Fruit fly (Drosophila melanogaster) whole organism, embryonic: ENCODE data around the gene CG5793.

Experiments
- Abd-B ChIP-seq: fragments of 200-800 bp; sonication (Bioruptor generic); optimal IDR thresholded peaks from 2 replicates; lab custom pipeline; 2018; ENCODE audit warnings: missing biosample characterization, mild to moderate bottlenecking, missing genetic modification characterization, moderate library complexity
- CG10959 ChIP-seq: fragments of 200-800 bp; sonication (Bioruptor generic); IDR thresholded peaks from 2 replicates; pipeline ENCODE4 v1.3.6; 2022; ENCODE audit warnings: missing biosample characterization, missing genetic modification characterization
- CG10979 ChIP-seq: fragments of 200-800 bp; sonication (Bioruptor generic); optimal IDR thresholded peaks from 2 replicates; lab custom pipeline; 2018; ENCODE audit warnings: missing biosample characterization, mild to moderate bottlenecking, missing genetic modification characterization, moderate library complexity
- CG11695 ChIP-seq: fragments of 200-800 bp; sonication (Bioruptor generic); IDR thresholded peaks from 3 replicates; pipeline ENCODE4 v1.3.6; 2022; ENCODE audit warnings: missing biosample characterization, missing genetic modification characterization
- CG12155 ChIP-seq: fragments of 200-800 bp; sonication (Bioruptor generic); optimal IDR thresholded peaks from 3 replicates; lab custom pipeline; 2016; ENCODE audit warnings: missing biosample characterization, missing genetic modification characterization
- CG12659 ChIP-seq: fragments of 200-800 bp; sonication (Bioruptor generic); optimal IDR thresholded peaks from 3 replicates; lab custom pipeline; 2017; ENCODE audit warnings: mild to moderate bottlenecking, missing biosample characterization, missing genetic modification reagents, missing genetic modification characterization
- CG13296 ChIP-seq: fragments of 200-800 bp; sonication (Bioruptor generic); optimal IDR thresholded peaks from 3 replicates; lab custom pipeline; 2018; ENCODE audit warnings: missing biosample characterization, mild to moderate bottlenecking, missing genetic modification characterization
- CG16815 ChIP-seq: fragments of 200-800 bp; sonication (Bioruptor generic); optimal IDR thresholded peaks from 3 replicates; lab custom pipeline; 2017; ENCODE audit warnings: missing biosample characterization, mild to moderate bottlenecking, missing genetic modification characterization
- CG17328 ChIP-seq: fragments of 200-800 bp; sonication (Bioruptor generic); IDR thresholded peaks from 2 replicates; pipeline ENCODE4 v1.3.6; 2022; ENCODE audit warnings: missing biosample characterization, missing genetic modification characterization
- CG17359 ChIP-seq: fragments of 200-800 bp; sonication (Bioruptor generic); optimal IDR thresholded peaks from 3 replicates; lab custom pipeline; 2018; ENCODE audit warnings: missing biosample characterization, mild to moderate bottlenecking, missing genetic modification characterization, moderate library complexity
- CG1792 ChIP-seq: fragments of 200-800 bp; sonication (Bioruptor generic); optimal IDR thresholded peaks from 2 replicates; lab custom pipeline; 2016; ENCODE audit warnings: missing biosample characterization, missing genetic modification characterization
- CG30403 ChIP-seq: fragments of 200-800 bp; sonication (Bioruptor generic); optimal IDR thresholded peaks from 3 replicates; lab custom pipeline; 2016; ENCODE audit warnings: missing biosample characterization, missing genetic modification characterization
- CG3838 ChIP-seq: fragments of 200-800 bp; sonication (Bioruptor generic); optimal IDR thresholded peaks from 3 replicates; lab custom pipeline; 2016; ENCODE audit warnings: missing biosample characterization, missing genetic modification characterization
- CG5953 ChIP-seq: fragments of 200-800 bp; sonication (Bioruptor generic); IDR thresholded peaks from 2 replicates; pipeline ENCODE4 v1.3.6; 2022; ENCODE audit warnings: missing biosample characterization, missing genetic modification characterization
- CG8359 ChIP-seq: fragments of 200-800 bp; sonication (Bioruptor generic); optimal IDR thresholded peaks from 2 replicates; lab custom pipeline; 2017; ENCODE audit warnings: missing biosample characterization, mild to moderate bottlenecking, missing genetic modification characterization, borderline replicate concordance
- CG9932 ChIP-seq: fragments of 200-800 bp; sonication (Bioruptor generic); IDR thresholded peaks from 2 replicates; pipeline ENCODE4 v1.3.6; 2022; ENCODE audit warnings: missing biosample characterization, missing genetic modification characterization
- Deaf1 ChIP-seq: fragments of 200-800 bp; optimal IDR thresholded peaks from 3 replicates; lab custom pipeline; 2019; ENCODE audit warnings: missing biosample characterization, mild to moderate bottlenecking, missing genetic modification characterization, moderate library complexity
- Dek ChIP-seq: fragments of 200-800 bp; sonication (Bioruptor generic); optimal IDR thresholded peaks from 3 replicates; lab custom pipeline; 2019; ENCODE audit warnings: missing biosample characterization, mild to moderate bottlenecking, missing genetic modification characterization, moderate library complexity
- Ets65A ChIP-seq: fragments of 200-800 bp; sonication (Bioruptor generic); peaks from one replicate; lab custom pipeline; 2016; ENCODE audit warnings: missing biosample characterization, missing genetic modification characterization
- Fer1 ChIP-seq: fragments of 200-800 bp; sonication (Bioruptor generic); optimal IDR thresholded peaks from 2 replicates; lab custom pipeline; 2017; ENCODE audit warnings: missing biosample characterization, mild to moderate bottlenecking, missing genetic modification characterization
- Hr39 ChIP-seq: fragments of >200 bp; optimal IDR thresholded peaks from 2 replicates; lab custom pipeline; 2017
- MBD-R2 ChIP-seq: fragments of 200-800 bp; sonication (Bioruptor generic); IDR thresholded peaks from 2 replicates; pipeline ENCODE4 v1.3.6; 2022; ENCODE audit warnings: missing biosample characterization, missing genetic modification characterization
- Myb ChIP-seq: fragments of 200-800 bp; sonication (Bioruptor generic); optimal IDR thresholded peaks from 2 replicates; lab custom pipeline; 2016; ENCODE audit warnings: missing biosample characterization, missing genetic modification characterization
- Oaz ChIP-seq: fragments of 200-800 bp; sonication (Bioruptor generic); IDR thresholded peaks from 2 replicates; pipeline ENCODE4 v1.3.6; 2022; ENCODE audit warnings: missing biosample characterization, missing genetic modification characterization
- Scr ChIP-seq: fragments of 200-800 bp; sonication (Bioruptor generic); IDR thresholded peaks from 2 replicates; pipeline ENCODE4 v1.3.6; 2022; ENCODE audit warnings: missing biosample characterization, missing genetic modification characterization; ENCODE audit not compliant: partially characterized antibody
- Six4 ChIP-seq: fragments of 200-800 bp; sonication (Bioruptor generic); optimal IDR thresholded peaks from 2 replicates; lab custom pipeline; 2016; ENCODE audit warnings: missing biosample characterization, missing genetic modification characterization
- Trl ChIP-seq, 3 experiments: fragments of >200 bp in 2 of 3; fragments of 200-800 bp in 1 of 3; sonication (Bioruptor generic) in 1 of 3; optimal IDR thresholded peaks; 2 replicates in 1 of 3; 3 replicates in 2 of 3; lab custom pipeline; 2016 to 2017; ENCODE audit warnings: missing biosample characterization in 1 of 3, missing genetic modification characterization in 1 of 3
- Xrp1 ChIP-seq: fragments of 200-800 bp; sonication (Bioruptor generic); IDR thresholded peaks from 2 replicates; pipeline ENCODE4 v1.3.6; 2022; ENCODE audit warnings: missing biosample characterization, missing genetic modification characterization
- amos ChIP-seq: fragments of 200-800 bp; sonication (Bioruptor generic); IDR thresholded peaks from 2 replicates; pipeline ENCODE4 v1.3.6; 2022; ENCODE audit warnings: missing biosample characterization, missing genetic modification characterization; ENCODE audit not compliant: partially characterized antibody
- btn ChIP-seq: fragments of 200-800 bp; sonication (Bioruptor generic); optimal IDR thresholded peaks from 2 replicates; lab custom pipeline; 2016; ENCODE audit warnings: missing biosample characterization, missing genetic modification characterization
- cad ChIP-seq: fragments of >200 bp; optimal IDR thresholded peaks from 2 replicates; lab custom pipeline; 2017; ENCODE audit warnings: missing biosample characterization, missing genetic modification characterization
- caup ChIP-seq: fragments of 200-800 bp; sonication (Bioruptor generic); optimal IDR thresholded peaks from 3 replicates; lab custom pipeline; 2017; ENCODE audit warnings: missing biosample characterization, mild to moderate bottlenecking, missing genetic modification characterization, moderate library complexity; ENCODE audit not compliant: severe bottlenecking
- cg ChIP-seq: fragments of 200-800 bp; sonication (Bioruptor generic); optimal IDR thresholded peaks from 3 replicates; lab custom pipeline; 2019; ENCODE audit warnings: missing biosample characterization, mild to moderate bottlenecking, missing genetic modification characterization, moderate library complexity
- chm ChIP-seq: fragments of 200-800 bp; sonication (Bioruptor generic); IDR thresholded peaks from 2 replicates; pipeline ENCODE4 v1.3.6; 2022; ENCODE audit warnings: missing biosample characterization, missing genetic modification characterization
- ci ChIP-seq: fragments of 200-800 bp; sonication (Bioruptor generic); IDR thresholded peaks from 3 replicates; pipeline ENCODE4 v1.3.6; 2022; ENCODE audit warnings: missing biosample characterization, missing genetic modification characterization
- dan ChIP-seq: fragments of 200-800 bp; sonication (Bioruptor generic); IDR thresholded peaks from 2 replicates; pipeline ENCODE4 v1.3.6; 2022; ENCODE audit warnings: missing biosample characterization, missing genetic modification characterization
- emc ChIP-seq: fragments of 200-800 bp; sonication (Bioruptor generic); optimal IDR thresholded peaks from 2 replicates; lab custom pipeline; 2016; ENCODE audit warnings: missing biosample characterization, missing genetic modification characterization
- ham ChIP-seq: fragments of 200-800 bp; sonication (Bioruptor generic); IDR thresholded peaks from 2 replicates; pipeline ENCODE4 v1.3.6; 2022; ENCODE audit warnings: missing biosample characterization, missing genetic modification characterization
- jumu ChIP-seq: fragments of 200-800 bp; sonication (Bioruptor generic); optimal IDR thresholded peaks from 3 replicates; lab custom pipeline; 2016; ENCODE audit warnings: missing biosample characterization, missing genetic modification characterization
- knrl ChIP-seq: fragments of 200-800 bp; sonication (Bioruptor generic); IDR thresholded peaks from 3 replicates; pipeline ENCODE4 v1.3.6; 2022; ENCODE audit warnings: missing biosample characterization, missing genetic modification characterization; ENCODE audit not compliant: partially characterized antibody
- lmd ChIP-seq: fragments of 200-800 bp; sonication (Bioruptor generic); IDR thresholded peaks from 2 replicates; pipeline ENCODE4 v1.3.6; 2022; ENCODE audit warnings: missing biosample characterization, missing genetic modification characterization
- mam ChIP-seq: fragments of 200-800 bp; sonication (Bioruptor generic); optimal IDR thresholded peaks from 3 replicates; lab custom pipeline; 2016; ENCODE audit warnings: missing biosample characterization, missing genetic modification characterization
- nom ChIP-seq: fragments of 200-800 bp; sonication (Bioruptor generic); optimal IDR thresholded peaks from 2 replicates; lab custom pipeline; 2017; ENCODE audit warnings: missing biosample characterization, missing genetic modification characterization, mild to moderate bottlenecking, moderate library complexity, missing genetic modification reagents
- otp ChIP-seq: fragments of 200-800 bp; sonication (Bioruptor generic); IDR thresholded peaks from 3 replicates; pipeline ENCODE4, ENCODE4 v1.3.6; 2022; ENCODE audit warnings: missing biosample characterization, missing genetic modification characterization
- psq ChIP-seq: fragments of 200-800 bp; sonication (Bioruptor generic); optimal IDR thresholded peaks from 2 replicates; lab custom pipeline; 2017; ENCODE audit warnings: missing biosample characterization, missing genetic modification characterization
- shn ChIP-seq: fragments of 200-800 bp; sonication (Bioruptor generic); optimal IDR thresholded peaks from 3 replicates; lab custom pipeline; 2016; ENCODE audit warnings: missing biosample characterization, missing genetic modification characterization
- ssp ChIP-seq: fragments of 200-800 bp; sonication (Bioruptor generic); IDR thresholded peaks from 2 replicates; pipeline ENCODE4 v1.3.6; 2022; ENCODE audit warnings: missing biosample characterization, missing genetic modification characterization
- trem ChIP-seq: fragments of 200-800 bp; optimal IDR thresholded peaks from 3 replicates; lab custom pipeline; 2019; ENCODE audit warnings: missing biosample characterization, mild to moderate bottlenecking, missing genetic modification characterization, moderate library complexity
- trh ChIP-seq: fragments of 200-800 bp; sonication (Bioruptor generic); optimal IDR thresholded peaks from 2 replicates; lab custom pipeline; 2016; ENCODE audit warnings: missing biosample characterization, missing genetic modification characterization
- zen2 ChIP-seq: fragments of 200-800 bp; sonication (Bioruptor generic); IDR thresholded peaks from 3 replicates; pipeline ENCODE4 v1.3.6; 2022; ENCODE audit warnings: missing biosample characterization, missing genetic modification characterization; ENCODE audit not compliant: partially characterized antibody
- zfh2 ChIP-seq: fragments of 200-800 bp; sonication (Bioruptor generic); optimal IDR thresholded peaks from 2 replicates; lab custom pipeline; 2016; ENCODE audit warnings: missing biosample characterization, missing genetic modification characterization

CG5793 gene

DNA sequence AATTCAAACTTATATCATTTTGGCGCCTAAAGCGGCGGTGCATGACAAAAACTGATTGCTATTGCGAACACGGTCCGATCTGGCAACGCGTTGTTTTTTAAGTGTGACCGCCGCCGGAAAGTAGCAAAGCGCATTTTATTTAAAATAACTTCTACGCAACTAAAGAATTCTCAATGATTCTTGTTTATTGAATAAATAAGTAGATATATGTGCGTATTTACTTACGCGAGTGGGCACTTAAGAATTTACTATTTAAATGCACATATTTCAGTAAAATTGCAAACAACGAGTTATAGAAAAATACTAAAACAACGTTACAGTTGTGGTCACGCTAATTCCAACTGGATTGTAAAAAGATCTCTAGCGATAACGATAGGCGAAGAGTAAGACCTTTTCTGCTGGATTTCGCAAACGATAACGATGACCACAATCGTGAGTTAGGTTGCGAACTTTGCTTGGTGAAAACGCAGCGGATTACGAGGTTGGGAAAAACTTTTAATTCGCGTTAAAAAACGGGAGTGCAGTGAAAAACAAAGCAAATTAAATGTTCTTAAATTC lies 28.6 kb downstream of the CG5793 start (continued):
- TF ChIP-seq shn (no peak), CG30403 (GFP tag; lab: Kevin White, UChicago) (no peak), amos (GFP tag; lab: Robert Waterston, UW) (no peak; the same call in 1 of the 2 replicates), CG11695 (GFP tag; lab: Robert Waterston, UW) (no peak), Xrp1 (GFP tag; lab: Robert Waterston, UW) (0 out of 2 replicates have a peak, but pooled peaks have one; percentile 7), Fer1 (no peak), psq (GFP tag; lab: Kevin White, UChicago) (no peak), zen2 (GFP tag; lab: Robert Waterston, UW) (peak; percentile 39; the same call in 1 of the 3 replicates), CG12659 (GFP tag; lab: Kevin White, UChicago) (peak; percentile 53), Myb (peak; percentile 52), cg (GFP tag; lab: Kevin White, UChicago) (no peak), Deaf1 (no peak), mam (peak; percentile 12), CG5953 (GFP tag; lab: Robert Waterston, UW) (no peak), Dek (tag; lab: Kevin White, UChicago) (no peak), Six4 (GFP tag; lab: Kevin White, UChicago) (peak; percentile 0), CG17359 (tag; lab: Kevin White, UChicago) (no peak), CG9932 (GFP tag; lab: Robert Waterston, UW) (no peak), CG17328 (no peak), MBD-R2 (GFP tag; lab: Robert Waterston, UW) (0 out of 2 replicates have a peak, but pooled peaks have one; percentile 13), Hr39 (lab: Kevin White, UChicago) (no peak), Trl (optimal IDR thresholded peaks at IDR 0.05; lab: Kevin White, UChicago) (no peak), Trl (GFP tag; optimal IDR thresholded peaks at IDR 0.05; lab: Kevin White, UChicago) (peak; percentile 6), Abd-B (peak; percentile 24), cad (GFP tag; lab: Kevin White, UChicago) (no peak), zfh2 (GFP tag; lab: Kevin White, UChicago) (peak; percentile 29), trem (tag; lab: Kevin White, UChicago) (peak; percentile 19), CG3838 (GFP tag; lab: Kevin White, UChicago) (no peak), CG13296 (GFP tag; lab: Kevin White, UChicago) (no peak), CG10959 (GFP tag; lab: Robert Waterston, UW) (no peak), CG12155 (GFP tag; lab: Kevin White, UChicago) (peak; percentile 65), Ets65A (peak; percentile 25), knrl (peak; percentile 61; the same call in 2 of the 3 replicates), CG1792 (GFP tag; lab: Kevin White, UChicago) (no peak), ssp (GFP tag; lab: Robert Waterston, UW) (no peak), caup (no peak), emc (no peak), ci (GFP tag; lab: Robert Waterston, UW) (no peak), trh (no peak), nom (GFP tag; lab: Kevin White, UChicago) (no peak), jumu (GFP tag; lab: Kevin White, UChicago) (peak; percentile 19), dan (GFP tag; lab: Robert Waterston, UW) (no peak), CG16815 (GFP tag; lab: Kevin White, UChicago) (no peak), Scr (peak; percentile 52), otp (no peak), lmd (GFP tag; lab: Robert Waterston, UW) (no peak), CG10979 (tag; lab: Kevin White, UChicago) (no peak), btn (no peak), Oaz (GFP tag; lab: Robert Waterston, UW) (no peak), CG8359 (GFP tag; lab: Kevin White, UChicago) (no peak), ham (GFP tag; lab: Robert Waterston, UW) (no peak), chm (GFP tag; lab: Robert Waterston, UW) (no peak)
